Fruit fly (Drosophila melanogaster): Measurements from ENCODE around the gene CG31998.

- no peak for TF ChIP-seq Clk (GFP tag; optimal IDR thresholded peaks at IDR 0.05)
- TF ChIP-seq CG7045 (GFP tag; optimal IDR thresholded peaks at IDR 0.05), result no peak
- no peak for TF ChIP-seq ovo (GFP tag; optimal IDR thresholded peaks at IDR 0.05)
- TF ChIP-seq cic (GFP tag; optimal IDR thresholded peaks at IDR 0.05), result no peak
- no peak for TF ChIP-seq Mnt (GFP tag; optimal IDR thresholded peaks at IDR 0.05)
- TF ChIP-seq Hr96 (GFP tag; optimal IDR thresholded peaks at IDR 0.05), result no peak
- TF ChIP-seq toe (GFP tag; optimal IDR thresholded peaks at IDR 0.05), result no peak
- TF ChIP-seq kay (GFP tag; ENCODE audit: borderline replicate concordance), result peak; percentile 50
- TF ChIP-seq cnc (optimal IDR thresholded peaks at IDR 0.05), result no peak
- TF ChIP-seq Crg-1 (GFP tag; optimal IDR thresholded peaks at IDR 0.05), result no peak
- no peak for TF ChIP-seq CG7101 (tag; optimal IDR thresholded peaks at IDR 0.05)
- TF ChIP-seq CG11617 (GFP tag; optimal IDR thresholded peaks at IDR 0.05), result no peak
These were observed 22.1 kb downstream of the CG31998 start for dm6 chr4:183681-184080.
